Fruit fly (Drosophila melanogaster) ovary, adult (tissue): Measurements from ENCODE around the gene Asator.

Experiments
- CG17801 ChIP-seq: fragments of 200-800 bp; optimal IDR thresholded peaks from 2 replicates; lab custom pipeline; 2019; ENCODE audit warnings: missing biosample characterization, mild to moderate bottlenecking, missing genetic modification characterization, moderate library complexity; ENCODE audit not compliant: partially characterized antibody

Asator gene

dm6 chr4:490760-491317 is 2.0 kb upstream of the Asator start:
- TF ChIP-seq CG17801: no peak

- TF ChIP-seq CG17801: no peak
These were observed 1.3 kb upstream of the Asator start for dm6 chr4:490111-490510.

dm6 chr4:489561-489881 is 727 bp upstream of the Asator start:
- TF ChIP-seq CG17801: no peak

dm6 chr4:487480-487879 is 1.3 kb downstream of the Asator start:
- no peak for TF ChIP-seq CG17801

dm6 chr4:486435-486834 is 2.4 kb downstream of the Asator start:
- TF ChIP-seq CG17801: no peak

dm6 chr4:485796-486195 is 3.0 kb downstream of the Asator start:
- TF ChIP-seq CG17801: no peak

dm6 chr4:483646-484045 is 5.1 kb downstream of the Asator start:
- TF ChIP-seq CG17801: no peak

dm6 chr4:482659-483134 is 6.1 kb downstream of the Asator start:
- no peak for TF ChIP-seq CG17801

dm6 chr4:481739-482138 is 7.1 kb downstream of the Asator start:
- no peak for TF ChIP-seq CG17801

DNA sequence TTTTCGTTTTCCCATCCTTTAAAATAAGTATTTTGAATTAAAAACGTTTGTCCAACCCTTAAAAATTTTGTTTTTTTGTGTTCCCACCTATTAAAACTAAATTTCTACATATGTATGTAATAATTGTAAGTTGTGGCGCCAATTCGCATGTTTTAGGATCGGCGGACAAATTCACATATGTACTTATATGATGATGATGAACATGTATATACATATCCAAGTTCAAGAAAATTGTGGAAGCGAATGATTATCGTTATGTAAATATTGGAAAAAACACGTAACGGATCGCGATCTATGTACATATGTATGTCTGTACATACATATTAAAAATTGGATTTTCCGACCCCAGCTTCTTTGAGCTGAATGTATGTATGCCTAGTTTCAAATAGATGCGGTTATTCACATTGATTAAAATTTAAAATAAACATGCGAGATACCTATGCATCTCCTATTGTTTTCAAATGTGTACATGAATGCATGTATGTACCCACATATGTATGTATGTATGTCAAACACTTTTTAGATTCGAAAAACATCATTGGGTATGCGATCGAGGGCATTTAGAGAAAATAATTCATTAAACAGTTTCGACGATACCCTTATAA is 20.1 kb downstream of the Asator start:
- no peak for TF ChIP-seq CG17801

DNA sequence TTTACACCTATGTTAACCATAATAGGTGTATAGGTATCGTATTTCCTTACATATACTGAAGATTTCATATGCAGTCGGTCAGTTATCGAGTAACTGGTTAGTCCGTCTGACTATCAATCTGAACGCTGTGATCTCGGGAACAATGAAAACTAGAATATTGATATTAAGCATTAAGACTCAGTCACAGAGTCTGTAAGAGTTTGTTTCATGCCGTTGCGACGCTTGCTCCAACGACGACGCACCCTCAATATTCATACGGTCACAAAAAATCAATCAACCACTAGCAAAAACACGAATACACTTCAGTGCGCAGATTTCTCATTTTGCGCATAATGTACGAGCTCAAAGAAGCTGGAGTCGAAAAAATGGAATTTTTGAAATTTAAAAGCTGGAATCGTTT is 20.8 kb downstream of the Asator start:
- no peak for TF ChIP-seq CG17801

DNA sequence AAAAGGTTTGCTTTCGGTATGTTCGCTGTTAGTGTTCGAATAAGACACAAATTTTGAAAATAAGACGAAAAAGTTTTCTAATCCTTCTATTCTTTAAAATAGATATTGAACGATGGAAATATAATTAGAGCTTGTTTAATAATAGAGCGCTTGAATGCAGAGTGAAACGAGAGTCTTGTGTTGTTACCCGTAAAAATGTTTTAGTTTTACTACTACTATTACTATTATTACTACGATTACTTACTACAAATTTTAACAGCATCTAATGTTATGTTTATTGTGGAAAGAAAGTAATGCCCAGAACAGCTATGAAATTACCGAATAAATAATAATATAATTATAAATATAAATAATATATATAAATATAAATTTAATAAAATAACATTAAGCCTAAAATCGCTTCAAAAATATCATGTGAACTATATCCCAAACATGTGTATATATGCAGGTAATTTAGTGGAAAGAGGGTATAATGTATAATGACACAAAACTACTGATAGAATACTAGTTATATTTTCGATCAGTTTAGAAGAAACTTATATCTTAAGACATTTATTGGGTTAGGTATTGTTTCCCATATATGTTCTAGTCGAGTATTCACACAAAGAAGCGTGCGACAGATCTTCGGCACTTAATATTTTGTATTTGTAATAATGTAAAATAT is 21.7 kb downstream of the Asator start, which contains the start of gene CG33941:
Gene CG33941 (plus strand): TSS at position 522 of the 664 bp plus-strand sequence.
- TF ChIP-seq CG17801: no peak

DNA sequence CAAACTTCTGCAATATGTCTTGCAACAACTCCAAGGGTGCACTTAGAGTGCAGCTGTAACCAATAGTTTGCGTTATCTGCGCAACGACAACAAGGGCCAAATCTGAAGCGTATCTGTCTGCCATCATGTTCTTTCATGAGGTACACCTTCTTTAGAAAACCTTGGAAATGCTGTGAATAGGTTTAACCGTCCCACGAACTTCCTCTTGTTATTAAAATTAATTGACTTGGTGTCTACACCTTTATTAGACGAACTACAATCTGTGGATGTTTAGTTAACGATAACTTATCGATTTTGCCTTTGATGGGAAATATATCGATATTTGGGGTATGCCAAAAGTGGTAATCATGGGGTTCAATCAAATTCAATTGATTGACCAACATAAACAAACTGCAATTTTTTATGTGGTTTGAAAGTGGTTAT is 22.2 kb downstream of the Asator start, which contains the start of gene Taf3:
Gene Taf3 (minus strand): TSS at position 286 of the 423 bp plus-strand sequence.
- peak; percentile 3 for TF ChIP-seq CG17801

- TF ChIP-seq CG17801: no peak
These were observed 30.2 kb downstream of the Asator start for dm6 chr4:458608-459007.

dm6 chr4:453303-453702 is 35.5 kb downstream of the Asator start:
- TF ChIP-seq CG17801: no peak

dm6 chr4:448993-449392 is 39.8 kb downstream of the Asator start:
- no peak for TF ChIP-seq CG17801

dm6 chr4:448126-448525 is 40.7 kb downstream of the Asator start:
- TF ChIP-seq CG17801: no peak

DNA sequence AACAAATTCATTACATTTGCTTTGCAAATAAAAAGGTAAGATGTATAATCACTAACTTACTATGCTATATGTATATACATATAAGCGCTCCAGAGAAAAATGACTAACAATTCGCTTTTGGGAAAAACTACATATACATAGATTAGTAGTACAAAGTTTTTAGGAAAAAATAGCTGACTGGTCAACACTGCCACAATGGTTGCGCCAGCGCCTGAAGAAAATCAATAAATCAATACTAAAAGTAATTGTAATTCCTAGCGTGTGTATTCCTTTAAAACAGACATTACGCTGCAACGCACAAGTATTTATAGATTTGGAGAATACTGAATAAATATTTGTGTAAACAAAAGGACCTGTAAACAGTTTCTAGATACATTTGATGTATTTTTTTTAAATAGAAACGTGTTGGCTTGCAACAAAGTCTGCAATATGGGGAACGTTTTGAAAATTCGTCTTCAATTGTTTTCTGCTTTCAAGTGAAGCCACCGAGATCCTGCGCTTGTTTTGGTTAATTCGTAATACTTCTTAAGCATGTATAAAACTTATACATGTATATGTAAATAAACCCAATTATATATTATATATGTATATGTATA is 42.8 kb downstream of the Asator start:
- TF ChIP-seq CG17801: no peak
